Worm (Caenorhabditis elegans): ENCODE measurements around the gene T27F7.12.

Gene T27F7.12

ce11 chrII:5016977-5017585, 27.2 kb downstream of the T27F7.12 start (continued):
- TF ChIP-seq lin-13 (GFP tag; optimal IDR thresholded peaks at IDR 0.05) (no peak), nhr-77 (tag; optimal IDR thresholded peaks at IDR 0.05) (no peak), egl-43 (GFP tag; IDR thresholded peaks at IDR 0.05) (no peak), zip-2 (tag; optimal IDR thresholded peaks at IDR 0.05) (no peak), madf-9 (GFP tag; conservative IDR thresholded peaks at IDR 0.05) (0 out of 2 replicates have a peak, but pooled peaks have one; percentile 5), php-3 (GFP tag; IDR thresholded peaks at IDR 0.05) (0 out of 2 replicates have a peak, but pooled peaks have one; percentile 16), spr-1 (tag; optimal IDR thresholded peaks at IDR 0.05) (peak; percentile 35), F49E8.2 (tag; optimal IDR thresholded peaks at IDR 0.05; ENCODE audit: borderline replicate concordance) (no peak), zfp-3 (GFP tag; conservative IDR thresholded peaks at IDR 0.05) (no peak), unc-130 (GFP tag; optimal IDR thresholded peaks at IDR 0.05) (no peak), snpc-4 (tag; optimal IDR thresholded peaks at IDR 0.05) (no peak), daf-8 (GFP tag; IDR thresholded peaks at IDR 0.05) (no peak), dpl-1 (GFP tag; optimal IDR thresholded peaks at IDR 0.05) (peak; percentile 60), dmd-9 (GFP tag; IDR thresholded peaks at IDR 0.05) (no peak), nhr-76 (tag; optimal IDR thresholded peaks at IDR 0.05) (no peak), jun-1 (tag; optimal IDR thresholded peaks at IDR 0.05) (no peak), unc-62 (GFP tag; optimal IDR thresholded peaks at IDR 0.05 in 1 of 2) (peak in 1 of 2 experiments; percentile 63), unc-62 (tag; optimal IDR thresholded peaks at IDR 0.05) (no peak), spr-3 (GFP tag; optimal IDR thresholded peaks at IDR 0.05) (no peak), F44E2.7 (GFP tag; IDR thresholded peaks at IDR 0.05) (no peak), lim-7 (GFP tag; IDR thresholded peaks at IDR 0.05) (no peak), tra-1 (GFP tag; IDR thresholded peaks at IDR 0.05) (0 out of 2 replicates have a peak, but pooled peaks have one; percentile 3), Y105C5A.15 (GFP tag; IDR thresholded peaks at IDR 0.05) (no peak), arid-1 (GFP tag; conservative IDR thresholded peaks at IDR 0.05) (0 out of 2 replicates have a peak, but pooled peaks have one; percentile 23), ceh-44 (GFP tag; IDR thresholded peaks at IDR 0.05) (no peak), mes-2 (tag; optimal IDR thresholded peaks at IDR 0.05; ENCODE audit: poor library complexity, severe bottlenecking) (peak; percentile 69), zag-1 (tag; optimal IDR thresholded peaks at IDR 0.05) (no peak), lin-15B (tag; optimal IDR thresholded peaks at IDR 0.05) (no peak), lin-39 (tag; optimal IDR thresholded peaks at IDR 0.05) (no peak), nhr-42 (GFP tag; IDR thresholded peaks at IDR 0.05) (no peak), fos-1 (tag; optimal IDR thresholded peaks at IDR 0.05) (no peak), lin-38 (GFP tag; IDR thresholded peaks at IDR 0.05) (no peak), skn-1 (tag; optimal IDR thresholded peaks at IDR 0.05) (no peak), nhr-10 (tag; optimal IDR thresholded peaks at IDR 0.05) (no peak), nhr-48 (tag; optimal IDR thresholded peaks at IDR 0.05) (peak; percentile 32), ama-1 (optimal IDR thresholded peaks at IDR 0.05) (no peak), mdt-29 (GFP tag; IDR thresholded peaks at IDR 0.05) (no peak), set-16 (GFP tag; IDR thresholded peaks at IDR 0.05) (peak; percentile 44; the same call in 1 of the 2 replicates), ceh-20 (GFP tag; IDR thresholded peaks at IDR 0.05) (peak; percentile 44), nhr-11 (tag; optimal IDR thresholded peaks at IDR 0.05) (peak; percentile 63), nhr-237 (tag; optimal IDR thresholded peaks at IDR 0.05) (no peak), madf-5 (GFP tag; IDR thresholded peaks at IDR 0.05) (no peak), duxl-1 (tag; optimal IDR thresholded peaks at IDR 0.05; ENCODE audit: poor library complexity) (peak; percentile 12), snpc-1.2 (GFP tag; IDR thresholded peaks at IDR 0.05) (no peak), ZK546.5 (tag; optimal IDR thresholded peaks at IDR 0.05) (peak in 1 of 2 experiments; percentile 20), saeg-2 (GFP tag; IDR thresholded peaks at IDR 0.05) (no peak), dve-1 (tag; optimal IDR thresholded peaks at IDR 0.05; ENCODE audit: insufficient read depth) (peak; percentile 78), tag-97 (GFP tag; IDR thresholded peaks at IDR 0.05) (no peak), T26A8.4 (GFP tag; IDR thresholded peaks at IDR 0.05) (peak; percentile 49; the same call in 1 of the 2 replicates), mdl-1 (tag; optimal IDR thresholded peaks at IDR 0.05) (peak; percentile 35 to 85), nhr-41 (GFP tag; IDR thresholded peaks at IDR 0.05) (no peak)

All from whole organism, L4 larva.